Worm (Caenorhabditis elegans): ENCODE data around the gene C09G9.5.
A peak's percentile ranks its signal among the peaks of the same experiment; 100 is the strongest.

C09G9.5 gene

ce11 chrIV:8886228-8886627 lies at the start of gene C09G9.5:
Gene C09G9.5, plus strand, starts transcription at chrIV:8886528.
- TF ChIP-seq nhr-179 (tag; optimal IDR thresholded peaks at IDR 0.05) (no peak), F57A8.1 (GFP tag; optimal IDR thresholded peaks at IDR 0.05) (no peak), aptf-2 (GFP tag; conservative IDR thresholded peaks at IDR 0.05) (no peak), atf-7 (tag; optimal IDR thresholded peaks at IDR 0.05) (no peak), Y95B8A.8 (GFP tag; IDR thresholded peaks at IDR 0.05) (no peak), nfya-2 (GFP tag; IDR thresholded peaks at IDR 0.05) (no peak), egl-18 (GFP tag; IDR thresholded peaks at IDR 0.05) (no peak), hlh-26 (GFP tag; conservative IDR thresholded peaks at IDR 0.05) (no peak), mcd-1 (GFP tag; IDR thresholded peaks at IDR 0.05) (no peak), let-526 (GFP tag; IDR thresholded peaks at IDR 0.05) (no peak), snpc-4 (GFP tag; optimal IDR thresholded peaks at IDR 0.05) (no peak), snpc-4 (tag; optimal IDR thresholded peaks at IDR 0.05) (no peak)

ce11 chrIV:8840161-8840765 lies 46.1 kb upstream of the C09G9.5 start, which contains the start of the genes T28C6.11 and T11B7.1:
Gene T28C6.11, minus strand, starts transcription at chrIV:8840261.
Gene T11B7.1, plus strand, starts transcription at chrIV:8840715.
- no peak for TF ChIP-seq B0035.1 (tag; optimal IDR thresholded peaks at IDR 0.05)
- no peak for TF ChIP-seq ceh-100 (GFP tag; IDR thresholded peaks at IDR 0.05)
- no peak for TF ChIP-seq lag-1 (GFP tag; IDR thresholded peaks at IDR 0.05)
- TF ChIP-seq Y67H2A.10 (GFP tag; conservative IDR thresholded peaks at IDR 0.05), result no peak
- no peak for TF ChIP-seq ccch-3 (GFP tag; optimal IDR thresholded peaks at IDR 0.05)
- TF ChIP-seq egrh-3 (GFP tag; IDR thresholded peaks at IDR 0.05), result no peak
- no peak for TF ChIP-seq lin-40 (tag; optimal IDR thresholded peaks at IDR 0.05)
- no peak for TF ChIP-seq Y53F4B.3 (GFP tag; IDR thresholded peaks at IDR 0.05)
- no peak for TF ChIP-seq fkh-3 (tag; optimal IDR thresholded peaks at IDR 0.05)
- no peak for TF ChIP-seq ztf-18 (tag; optimal IDR thresholded peaks at IDR 0.05)

ce11 chrIV:8844457-8844856 lies 41.9 kb upstream of the C09G9.5 start, which contains the start of gene T11B7.2:
Gene T11B7.2, minus strand, starts transcription at chrIV:8844557.
- no peak for TF ChIP-seq die-1 (tag; optimal IDR thresholded peaks at IDR 0.05)
- no peak for TF ChIP-seq nhr-27 (tag; optimal IDR thresholded peaks at IDR 0.05)
- no peak for TF ChIP-seq T26A5.8 (tag; optimal IDR thresholded peaks at IDR 0.05)
- TF ChIP-seq cebp-1 (GFP tag; IDR thresholded peaks at IDR 0.05), result no peak
- no peak for TF ChIP-seq cebp-1 (tag; optimal IDR thresholded peaks at IDR 0.05)
- TF ChIP-seq F33H1.4 (GFP tag; IDR thresholded peaks at IDR 0.05), result no peak
- TF ChIP-seq egl-18 (GFP tag; IDR thresholded peaks at IDR 0.05), result no peak

ce11 chrIV:8845922-8846321 lies 40.4 kb upstream of the C09G9.5 start:
- TF ChIP-seq nhr-80 (tag; optimal IDR thresholded peaks at IDR 0.05) (peak; percentile 68), F37B4.10 (GFP tag; IDR thresholded peaks at IDR 0.05) (no peak)

- TF ChIP-seq B0019.2 (GFP tag; conservative IDR thresholded peaks at IDR 0.05) (no peak), hlh-12 (tag; optimal IDR thresholded peaks at IDR 0.05) (no peak)
Measured at ce11 chrIV:8847918-8848317, 38.4 kb upstream of the C09G9.5 start, which contains the start of gene col-118. Gene col-118, plus strand, starts transcription at chrIV:8848218.

Measured in whole organism, young adult.